Worm (Caenorhabditis elegans): ENCODE results near the gene mfsd-8.

mfsd-8 gene

ce11 chrIII:3311607-3312006 lies 29.5 kb downstream of the mfsd-8 start:
- TF ChIP-seq sea-2 (GFP tag; optimal IDR thresholded peaks at IDR 0.05) (no peak), pha-4 (tag; optimal IDR thresholded peaks at IDR 0.05) (no peak), elt-2 (tag; optimal IDR thresholded peaks at IDR 0.05) (no peak), lsy-12 (tag; optimal IDR thresholded peaks at IDR 0.05) (no peak), unc-39 (tag; optimal IDR thresholded peaks at IDR 0.05) (no peak), eor-1 (tag; optimal IDR thresholded peaks at IDR 0.05) (no peak), nhr-28 (tag; optimal IDR thresholded peaks at IDR 0.05) (no peak), lin-39 (tag; optimal IDR thresholded peaks at IDR 0.05) (no peak), R02D3.7 (tag; optimal IDR thresholded peaks at IDR 0.05) (no peak), fkh-10 (GFP tag; optimal IDR thresholded peaks at IDR 0.05) (no peak), jun-1 (tag; optimal IDR thresholded peaks at IDR 0.05) (no peak), nhr-11 (tag; optimal IDR thresholded peaks at IDR 0.05) (no peak), aly-2 (tag; optimal IDR thresholded peaks at IDR 0.05) (no peak), nhr-12 (tag; optimal IDR thresholded peaks at IDR 0.05) (no peak), hmg-11 (tag; optimal IDR thresholded peaks at IDR 0.05) (no peak), tbx-2 (tag; optimal IDR thresholded peaks at IDR 0.05) (no peak)

- no peak for TF ChIP-seq R02D3.7 (tag; optimal IDR thresholded peaks at IDR 0.05)
- TF ChIP-seq elt-2 (tag; optimal IDR thresholded peaks at IDR 0.05), result no peak
- no peak for TF ChIP-seq unc-39 (tag; optimal IDR thresholded peaks at IDR 0.05)
- TF ChIP-seq sea-2 (GFP tag; optimal IDR thresholded peaks at IDR 0.05), result no peak
- no peak for TF ChIP-seq nhr-43 (tag; optimal IDR thresholded peaks at IDR 0.05; ENCODE audit: poor library complexity, severe bottlenecking)
- no peak for TF ChIP-seq ztf-4 (tag; optimal IDR thresholded peaks at IDR 0.05)
- no peak for TF ChIP-seq nhr-25 (tag; optimal IDR thresholded peaks at IDR 0.05)
- no peak for TF ChIP-seq ceh-28 (tag; optimal IDR thresholded peaks at IDR 0.05)
- no peak for TF ChIP-seq lin-15B (tag; optimal IDR thresholded peaks at IDR 0.05)
- no peak for TF ChIP-seq pqm-1 (tag; optimal IDR thresholded peaks at IDR 0.05)
- no peak for TF ChIP-seq ztf-11 (tag; optimal IDR thresholded peaks at IDR 0.05)
- TF ChIP-seq fkh-2 (tag; optimal IDR thresholded peaks at IDR 0.05), result no peak
These were observed 30.0 kb downstream of the mfsd-8 start for ce11 chrIII:3312111-3312510.

DNA sequence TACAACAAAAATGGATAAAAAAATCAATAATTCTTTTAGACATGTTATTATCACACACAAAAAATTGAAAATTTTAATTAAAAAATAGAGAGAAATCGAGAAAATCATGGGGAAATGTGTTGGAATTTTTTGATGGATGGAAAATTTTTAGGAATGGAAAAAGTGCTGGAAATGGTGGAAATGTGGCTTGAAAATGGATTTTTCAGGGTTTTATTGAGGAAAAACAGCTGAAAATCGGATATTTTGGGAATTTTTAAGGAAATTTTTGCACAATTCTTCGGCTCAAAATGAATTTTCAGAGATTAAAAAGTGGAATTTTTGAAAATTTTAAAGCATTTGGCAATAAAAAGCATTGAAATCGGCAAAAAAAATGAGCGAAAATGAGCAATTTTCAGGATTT lies 35.8 kb downstream of the mfsd-8 start:
- peak; percentile 25 for TF ChIP-seq ztf-4 (tag; optimal IDR thresholded peaks at IDR 0.05)
- no peak for TF ChIP-seq ceh-82 (tag; optimal IDR thresholded peaks at IDR 0.05)
- no peak for TF ChIP-seq elt-2 (tag; optimal IDR thresholded peaks at IDR 0.05)
- peak; percentile 9 for TF ChIP-seq R02D3.7 (tag; optimal IDR thresholded peaks at IDR 0.05)
- no peak for TF ChIP-seq tbx-2 (tag; optimal IDR thresholded peaks at IDR 0.05)
- no peak for TF ChIP-seq ceh-9 (tag; optimal IDR thresholded peaks at IDR 0.05)
- no peak for TF ChIP-seq fos-1 (tag; optimal IDR thresholded peaks at IDR 0.05)
- TF ChIP-seq unc-39 (tag; optimal IDR thresholded peaks at IDR 0.05), result no peak
- no peak for TF ChIP-seq nhr-77 (tag; optimal IDR thresholded peaks at IDR 0.05)

DNA sequence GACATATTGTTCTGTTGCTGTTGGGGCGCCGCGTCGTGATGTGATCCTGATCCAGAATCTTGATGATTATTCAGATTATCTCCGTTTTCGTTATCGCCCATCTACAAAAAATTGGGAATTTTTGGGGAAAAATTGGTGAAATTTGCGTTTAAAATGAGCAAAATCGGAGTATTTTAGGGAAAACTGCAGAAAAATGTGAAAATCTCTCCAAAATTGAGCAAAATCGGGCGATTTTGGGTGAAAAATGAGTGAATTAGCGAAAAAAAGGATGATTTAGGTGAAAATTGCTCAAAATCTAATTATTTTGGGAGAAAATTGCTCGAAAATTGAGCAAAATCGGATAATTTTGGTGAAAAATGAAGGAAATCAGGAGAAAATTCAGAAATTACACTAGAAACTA lies 39.0 kb downstream of the mfsd-8 start, which contains the start of gene Y53G8AR.9:
TSS of gene Y53G8AR.9 (minus strand) at position 101 of the 400 bp plus-strand sequence.
- no peak for TF ChIP-seq lsy-12 (tag; optimal IDR thresholded peaks at IDR 0.05)
- TF ChIP-seq elt-1 (tag; optimal IDR thresholded peaks at IDR 0.05), result no peak
- TF ChIP-seq lin-15B (tag; optimal IDR thresholded peaks at IDR 0.05), result no peak
- no peak for TF ChIP-seq nhr-23 (tag; optimal IDR thresholded peaks at IDR 0.05)
- TF ChIP-seq nhr-12 (tag; optimal IDR thresholded peaks at IDR 0.05), result no peak
- no peak for TF ChIP-seq skn-1 (tag; optimal IDR thresholded peaks at IDR 0.05)
- TF ChIP-seq fkh-10 (GFP tag; optimal IDR thresholded peaks at IDR 0.05), result no peak
- no peak for TF ChIP-seq elt-2 (tag; optimal IDR thresholded peaks at IDR 0.05)
- no peak for TF ChIP-seq unc-62 (GFP tag; optimal IDR thresholded peaks at IDR 0.05)
- TF ChIP-seq nhr-76 (tag; optimal IDR thresholded peaks at IDR 0.05), result no peak
- no peak for TF ChIP-seq ztf-4 (tag; optimal IDR thresholded peaks at IDR 0.05)
- no peak for TF ChIP-seq fkh-2 (tag; optimal IDR thresholded peaks at IDR 0.05)
- TF ChIP-seq tbx-2 (tag; optimal IDR thresholded peaks at IDR 0.05), result no peak
- TF ChIP-seq snpc-4 (tag; optimal IDR thresholded peaks at IDR 0.05), result no peak

DNA sequence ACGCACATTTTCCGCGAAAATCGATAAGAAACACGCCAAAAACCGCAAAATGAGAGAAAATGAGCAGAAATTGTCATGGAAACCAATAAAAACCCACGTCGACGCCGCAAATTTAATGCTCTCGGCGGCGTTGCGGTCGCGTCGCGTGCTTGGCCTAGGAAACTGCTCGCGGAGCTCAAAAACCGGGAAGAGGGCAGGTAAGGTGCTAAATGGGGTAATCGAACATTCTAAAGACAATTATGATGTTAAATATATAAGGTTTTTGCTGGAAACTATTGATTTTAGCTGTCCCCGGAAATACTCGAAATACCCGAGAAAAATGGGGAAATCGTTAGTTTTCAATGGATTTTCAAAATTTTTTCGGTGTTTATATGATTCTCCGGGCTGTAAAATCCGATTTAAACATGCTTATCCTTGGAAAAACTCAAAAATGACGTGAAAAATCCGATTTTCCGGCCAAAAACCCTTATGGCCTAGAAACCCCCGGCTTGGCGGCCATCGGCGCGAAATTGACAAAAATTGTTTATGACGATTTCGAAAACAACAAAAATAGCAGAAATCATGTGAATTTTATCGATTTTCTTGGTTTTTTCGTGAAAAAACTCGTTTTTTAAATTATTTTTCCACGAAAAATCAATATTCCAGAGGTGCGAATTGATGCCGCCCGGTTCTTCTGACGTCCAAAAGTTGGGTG lies 40.4 kb downstream of the mfsd-8 start, which contains the start of gene phf-15:
TSS of gene phf-15 (plus strand) at position 537 of the 694 bp plus-strand sequence.
- TF ChIP-seq nhr-11 (tag; optimal IDR thresholded peaks at IDR 0.05) (no peak), ceh-28 (tag; optimal IDR thresholded peaks at IDR 0.05) (peak; percentile 2), nfya-1 (tag; optimal IDR thresholded peaks at IDR 0.05; ENCODE audit: insufficient read depth) (peak; percentile 4), lin-15B (tag; optimal IDR thresholded peaks at IDR 0.05) (peak; percentile 11)
